Worm (Caenorhabditis elegans): ENCODE measurements around the gene D1022.2.

ce11 chrII:7499390-7499789 is 40.1 kb downstream of the D1022.2 start, which contains the start of gene srab-14:
- no peak for TF ChIP-seq lin-15B (tag; optimal IDR thresholded peaks at IDR 0.05)
- TF ChIP-seq mdl-1 (tag; optimal IDR thresholded peaks at IDR 0.05): no peak
- TF ChIP-seq nhr-11 (tag; optimal IDR thresholded peaks at IDR 0.05): no peak
